Worm (Caenorhabditis elegans) whole organism, late embryonic: ENCODE measurements around the gene mau-8.

Source experiments
- C38D4.7 ChIP-seq: fragments of 200-800 bp; sonication (Bioruptor generic); optimal IDR thresholded peaks from 2 replicates; lab custom pipeline; 2018; ENCODE audit warnings: mild to moderate bottlenecking, missing genetic modification characterization, moderate library complexity, missing compliant biosample characterization
- K02D7.2 ChIP-seq: sonication (generic microtip); optimal IDR thresholded peaks from 2 replicates; lab custom pipeline; 2017; ENCODE audit warnings: mild to moderate bottlenecking, missing genetic modification characterization, missing compliant biosample characterization
- K09A11.1 ChIP-seq: sonication (generic microtip); optimal IDR thresholded peaks from 2 replicates; lab custom pipeline; 2017; ENCODE audit warnings: antibody characterized with exemption, mild to moderate bottlenecking, missing genetic modification characterization, missing compliant biosample characterization; ENCODE audit not compliant: insufficient read depth
- T23F11.4 ChIP-seq: fragments of 200-800 bp; sonication (Bioruptor generic); optimal IDR thresholded peaks from 2 replicates; lab custom pipeline; 2018; ENCODE audit warnings: mild to moderate bottlenecking, missing genetic modification characterization, missing compliant biosample characterization
- Y22D7AL.16 ChIP-seq: sonication (generic microtip); optimal IDR thresholded peaks from 2 replicates; lab custom pipeline; 2016; ENCODE audit warnings: missing genetic modification characterization, missing compliant biosample characterization
- ahr-1 ChIP-seq: sonication (generic microtip); optimal IDR thresholded peaks from 2 replicates; lab custom pipeline; 2016; ENCODE audit warnings: missing genetic modification characterization, missing compliant biosample characterization
- ceh-19 ChIP-seq: fragments of 200-800 bp; sonication (Bioruptor generic); optimal IDR thresholded peaks from 2 replicates; lab custom pipeline; 2018; ENCODE audit warnings: mild to moderate bottlenecking, missing genetic modification characterization, missing compliant biosample characterization
- ceh-22 ChIP-seq: sonication (generic microtip); optimal IDR thresholded peaks from 2 replicates; lab custom pipeline; 2017; ENCODE audit warnings: missing biosample characterization, missing genetic modification characterization
- ceh-48 ChIP-seq: sonication (generic microtip); optimal IDR thresholded peaks from 2 replicates; lab custom pipeline; 2016; ENCODE audit warnings: missing genetic modification characterization, inconsistent platforms, missing compliant biosample characterization
- ceh-6 ChIP-seq: fragments of 200-800 bp; sonication (Bioruptor generic); optimal IDR thresholded peaks from 2 replicates; lab custom pipeline; 2018; ENCODE audit warnings: mild to moderate bottlenecking, missing genetic modification characterization, missing compliant biosample characterization
- ceh-9 ChIP-seq: sonication (generic microtip); optimal IDR thresholded peaks from 2 replicates; lab custom pipeline; 2016; ENCODE audit warnings: mild to moderate bottlenecking, missing genetic modification characterization, inconsistent platforms, missing compliant biosample characterization
- che-1 ChIP-seq: sonication (generic microtip); optimal IDR thresholded peaks from 2 replicates; lab custom pipeline; 2016; ENCODE audit warnings: mild to moderate bottlenecking, missing genetic modification characterization, missing compliant biosample characterization
- elt-2 ChIP-seq: sonication (generic microtip); optimal IDR thresholded peaks from 2 replicates; lab custom pipeline; 2016; ENCODE audit warnings: missing genetic modification reagents, missing genetic modification characterization, missing compliant biosample characterization
- elt-4 ChIP-seq: sonication (generic microtip); optimal IDR thresholded peaks from 2 replicates; lab custom pipeline; 2016; ENCODE audit warnings: missing genetic modification characterization, missing compliant biosample characterization
- ets-4 ChIP-seq: sonication (generic microtip); optimal IDR thresholded peaks from 2 replicates; lab custom pipeline; 2016; ENCODE audit warnings: missing genetic modification characterization, missing compliant biosample characterization
- eyg-1 ChIP-seq: sonication (generic microtip); optimal IDR thresholded peaks from 2 replicates; lab custom pipeline; 2016; ENCODE audit warnings: missing genotype, missing genetic modification characterization, missing compliant biosample characterization
- fkh-6 ChIP-seq: sonication (generic microtip); optimal IDR thresholded peaks from 2 replicates; lab custom pipeline; 2016; ENCODE audit warnings: missing genetic modification characterization, missing compliant biosample characterization
- gmeb-2 ChIP-seq: sonication (generic microtip); optimal IDR thresholded peaks from 2 replicates; lab custom pipeline; 2016; ENCODE audit warnings: missing genetic modification characterization, inconsistent platforms, missing compliant biosample characterization
- hlh-15 ChIP-seq: sonication (generic microtip); optimal IDR thresholded peaks from 2 replicates; lab custom pipeline; 2016; ENCODE audit warnings: missing genetic modification characterization, missing compliant biosample characterization
- hlh-30 ChIP-seq: sonication (generic microtip); optimal IDR thresholded peaks from 2 replicates; lab custom pipeline; 2017; ENCODE audit warnings: antibody characterized with exemption, missing genetic modification characterization, missing compliant biosample characterization; ENCODE audit not compliant: insufficient read depth
- madf-2 ChIP-seq: sonication (generic microtip); optimal IDR thresholded peaks from 2 replicates; lab custom pipeline; 2017; ENCODE audit warnings: missing genetic modification characterization, missing compliant biosample characterization
- mec-3 ChIP-seq: sonication (generic microtip); optimal IDR thresholded peaks from 2 replicates; lab custom pipeline; 2016; ENCODE audit warnings: borderline replicate concordance, missing genetic modification characterization, missing compliant biosample characterization
- nfya-1 ChIP-seq: sonication (generic microtip); optimal IDR thresholded peaks from 2 replicates; lab custom pipeline; 2017; ENCODE audit warnings: missing genetic modification characterization, mild to moderate bottlenecking, missing compliant biosample characterization, antibody characterized with exemption, moderate library complexity
- nhr-232 ChIP-seq: sonication (generic microtip); optimal IDR thresholded peaks from 2 replicates; lab custom pipeline; 2016; ENCODE audit warnings: missing genetic modification characterization, missing compliant biosample characterization
- odd-2 ChIP-seq: sonication (generic microtip); optimal IDR thresholded peaks from 2 replicates; lab custom pipeline; 2017; ENCODE audit warnings: antibody characterized with exemption, mild to moderate bottlenecking, missing genetic modification characterization, missing compliant biosample characterization
- pag-3 ChIP-seq: sonication (generic microtip); optimal IDR thresholded peaks from 2 replicates; lab custom pipeline; 2016; ENCODE audit warnings: missing compliant biosample characterization, missing genetic modification characterization, borderline replicate concordance
- pat-9 ChIP-seq: fragments of 200-800 bp; sonication (Bioruptor generic); optimal IDR thresholded peaks from 2 replicates; lab custom pipeline; 2018; ENCODE audit warnings: mild to moderate bottlenecking, missing genetic modification characterization, moderate library complexity, missing compliant biosample characterization
- pha-2 ChIP-seq: sonication (generic microtip); optimal IDR thresholded peaks from 2 replicates; lab custom pipeline; 2017; ENCODE audit warnings: mild to moderate bottlenecking, missing genetic modification characterization, missing compliant biosample characterization
- pha-4 ChIP-seq: fragments of 150-350 bp; optimal IDR thresholded peaks from 2 replicates; lab custom pipeline; 2018; ENCODE audit warnings: missing biosample characterization, missing genetic modification reagents, missing genetic modification characterization
- pqm-1 ChIP-seq: sonication (generic microtip); optimal IDR thresholded peaks from 2 replicates; lab custom pipeline; 2016; ENCODE audit warnings: missing genetic modification characterization, missing compliant biosample characterization
- pros-1 ChIP-seq: fragments of 150-350 bp; optimal IDR thresholded peaks from 2 replicates; lab custom pipeline; 2014; ENCODE audit warnings: missing biosample characterization, missing genetic modification reagents, missing genetic modification characterization
- ref-2 ChIP-seq: sonication (generic microtip); optimal IDR thresholded peaks from 2 replicates; lab custom pipeline; 2016; ENCODE audit warnings: missing genetic modification characterization, missing compliant biosample characterization
- rnt-1 ChIP-seq: sonication (generic microtip); optimal IDR thresholded peaks from 2 replicates; lab custom pipeline; 2016; ENCODE audit warnings: missing genetic modification characterization, missing compliant biosample characterization
- sdc-2 ChIP-seq: sonication (generic microtip); optimal IDR thresholded peaks from 2 replicates; lab custom pipeline; 2016; ENCODE audit warnings: missing genotype, missing genetic modification characterization, missing compliant biosample characterization
- sox-2 ChIP-seq: fragments of 200-800 bp; sonication (Bioruptor generic); IDR thresholded peaks from 2 replicates; pipeline ENCODE4 v1.3.6; 2022; ENCODE audit warnings: missing genetic modification reagents, missing genetic modification characterization, missing compliant biosample characterization
- sox-4 ChIP-seq: sonication (generic microtip); optimal IDR thresholded peaks from 2 replicates; lab custom pipeline; 2017; ENCODE audit warnings: mild to moderate bottlenecking, missing genetic modification characterization, inconsistent platforms, missing compliant biosample characterization
- syd-9 ChIP-seq: sonication (generic microtip); optimal IDR thresholded peaks from 2 replicates; lab custom pipeline; 2016; ENCODE audit warnings: mild to moderate bottlenecking, missing genetic modification characterization, moderate library complexity, missing compliant biosample characterization
- unc-3 ChIP-seq, 2 experiments: fragments of 200-800 bp in 1 of 2; sonication (Bioruptor generic) in 1 of 2; sonication (generic microtip) in 1 of 2; conservative IDR thresholded peaks in 1 of 2; optimal IDR thresholded peaks in 1 of 2; 2 replicates each; pipeline versions ENCODE4 v1.3.6 to Lab custom; 2016 to 2022; ENCODE audit warnings: missing compliant biosample characterization in 2 of 2, missing genetic modification characterization in 2 of 2, missing genetic modification reagents in 1 of 2
- unc-55 ChIP-seq: sonication (generic microtip); optimal IDR thresholded peaks from 2 replicates; lab custom pipeline; 2017; ENCODE audit warnings: missing biosample characterization, missing genetic modification reagents, missing genetic modification characterization
- unc-86 ChIP-seq: sonication (generic microtip); optimal IDR thresholded peaks from 2 replicates; lab custom pipeline; 2016; ENCODE audit warnings: missing genetic modification characterization, missing compliant biosample characterization
- ztf-16 ChIP-seq: sonication (generic microtip); optimal IDR thresholded peaks from 2 replicates; lab custom pipeline; 2017; ENCODE audit warnings: missing genetic modification characterization, missing compliant biosample characterization

Gene mau-8

DNA sequence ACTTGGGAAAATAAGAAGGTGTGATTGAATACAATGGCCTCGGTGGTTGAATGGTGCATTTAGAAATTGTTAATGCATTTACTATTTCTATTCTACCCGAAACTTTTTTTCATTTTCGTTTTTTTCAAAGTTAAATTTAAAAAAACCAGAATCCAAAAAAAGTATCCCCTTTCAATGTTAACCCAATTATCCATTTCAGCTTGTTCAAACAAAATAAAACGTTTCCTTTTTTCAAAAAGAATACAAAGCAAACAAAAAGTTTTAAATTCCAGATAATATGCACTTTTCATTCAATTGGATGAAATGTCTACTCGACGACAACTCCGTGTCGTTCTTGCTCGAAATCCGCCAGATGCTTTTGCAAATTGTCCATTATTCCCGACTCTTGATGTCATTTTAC is 35.3 kb upstream of the mau-8 start, which contains the start of gene W02A2.5:
TSS of gene W02A2.5 (plus strand) at position 301 of the 400 bp plus-strand sequence.
- TF ChIP-seq pha-4 (tag; lab: Kevin White, UChicago) (no peak), che-1 (tag; lab: Kevin White, UChicago) (no peak), ceh-6 (GFP tag; lab: Kevin White, UChicago) (no peak), pha-2 (tag; lab: Kevin White, UChicago) (no peak), K09A11.1 (no peak), hlh-30 (tag; lab: Kevin White, UChicago) (no peak), hlh-15 (tag; lab: Kevin White, UChicago) (no peak), rnt-1 (tag; lab: Kevin White, UChicago) (no peak), gmeb-2 (tag; lab: Kevin White, UChicago) (no peak), T23F11.4 (GFP tag; lab: Kevin White, UChicago) (no peak), odd-2 (no peak), sox-2 (no peak)

DNA sequence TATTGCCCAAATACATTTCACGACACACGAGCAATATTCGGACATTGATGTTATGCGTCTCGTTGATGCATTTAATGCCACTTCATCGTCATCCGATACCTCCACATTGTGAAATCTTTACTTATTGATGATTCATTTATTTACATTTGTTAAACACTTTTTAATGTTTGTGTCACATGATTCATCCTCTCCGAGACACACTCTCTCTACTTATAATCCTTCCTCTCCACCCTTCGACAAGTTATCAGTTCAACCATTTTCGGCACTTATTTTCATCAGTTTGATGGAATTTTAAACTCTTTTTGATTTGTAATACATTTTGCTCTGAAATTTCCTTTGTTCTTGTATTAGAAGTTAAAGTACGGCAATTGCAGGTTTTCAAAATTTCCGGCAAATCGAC is 31.7 kb upstream of the mau-8 start:
- TF ChIP-seq unc-86 (tag; lab: Kevin White, UChicago) = no peak
- TF ChIP-seq unc-55 = no peak
- no peak for TF ChIP-seq ets-4 (tag; lab: Kevin White, UChicago)
- no peak for TF ChIP-seq nhr-232 (tag; lab: Kevin White, UChicago)
- TF ChIP-seq pat-9 (tag; lab: Kevin White, UChicago) = no peak
- TF ChIP-seq rnt-1 (tag; lab: Kevin White, UChicago) = no peak
- TF ChIP-seq ceh-48 (tag; lab: Kevin White, UChicago) = no peak
- TF ChIP-seq fkh-6 (tag; lab: Kevin White, UChicago) = no peak
- TF ChIP-seq unc-3 (GFP tag; conservative IDR thresholded peaks at IDR 0.05; lab: Robert Waterston, UW) = no peak
- TF ChIP-seq unc-3 (tag; optimal IDR thresholded peaks at IDR 0.05; lab: Kevin White, UChicago) = no peak
- TF ChIP-seq syd-9 (tag; lab: Kevin White, UChicago) = no peak
- no peak for TF ChIP-seq nfya-1
- no peak for TF ChIP-seq ceh-22
- no peak for TF ChIP-seq mec-3 (tag; lab: Kevin White, UChicago)
- no peak for TF ChIP-seq pros-1 (tag; lab: Kevin White, UChicago)
- TF ChIP-seq sox-4 (tag; lab: Kevin White, UChicago) = no peak
- TF ChIP-seq pqm-1 (tag; lab: Kevin White, UChicago) = no peak
- no peak for TF ChIP-seq eyg-1 (tag; lab: Kevin White, UChicago)
- TF ChIP-seq ceh-19 (GFP tag; lab: Kevin White, UChicago) = no peak
- no peak for TF ChIP-seq ztf-16 (tag; lab: Kevin White, UChicago)
- TF ChIP-seq, all 69 proteins: peak for 0

DNA sequence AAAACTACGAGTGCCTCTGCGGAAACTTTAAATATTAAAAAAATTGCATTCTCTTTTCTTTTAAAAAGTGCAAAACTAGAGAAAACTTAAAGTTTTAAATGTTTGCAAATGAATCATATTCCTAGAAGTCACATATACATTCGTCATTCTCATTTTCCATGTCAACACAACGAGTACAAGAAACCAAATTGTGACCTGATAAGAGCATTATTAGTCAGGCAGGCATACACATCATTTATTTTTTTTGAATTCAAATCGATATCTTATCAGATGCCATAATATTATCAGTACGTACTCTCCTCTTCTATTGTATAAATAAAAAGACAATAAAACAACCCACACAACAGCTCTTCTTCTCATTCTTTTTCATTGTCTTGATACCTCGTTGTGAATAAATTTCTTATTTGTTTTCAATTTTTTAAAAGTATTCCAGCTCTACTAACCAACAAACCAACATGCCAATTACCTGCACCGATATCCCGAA is 30.5 kb upstream of the mau-8 start, which contains the start of gene W02A2.9:
TSS of gene W02A2.9 (plus strand) at position 434 of the 484 bp plus-strand sequence.
- TF ChIP-seq K09A11.1 (no peak), elt-2 (peak; percentile 95)

DNA sequence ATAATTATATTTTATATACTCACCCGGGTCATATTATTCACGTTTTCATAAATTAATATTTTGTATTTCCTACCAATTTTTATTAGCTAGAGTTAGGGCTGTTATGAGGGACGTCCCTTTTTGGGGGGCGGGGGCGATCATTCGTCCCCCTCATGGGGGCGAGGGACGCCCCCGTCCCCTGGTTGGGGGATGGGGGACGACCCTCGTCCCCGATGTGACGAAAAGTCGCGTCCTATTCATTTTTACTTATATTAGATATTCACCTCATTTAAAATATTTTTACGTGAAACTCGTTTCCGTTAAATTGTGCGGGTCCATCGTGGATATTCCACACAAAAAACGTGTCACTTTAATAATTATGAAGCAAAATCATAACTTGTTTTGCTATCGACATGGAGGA is 29.2 kb upstream of the mau-8 start, which contains the start of gene W02A2.12:
TSS of gene W02A2.12 (minus strand) at position 240 of the 400 bp plus-strand sequence.
- TF ChIP-seq madf-2 (tag; lab: Kevin White, UChicago) (no peak), elt-4 (tag; lab: Kevin White, UChicago) (no peak), nhr-232 (tag; lab: Kevin White, UChicago) (no peak), ceh-19 (GFP tag; lab: Kevin White, UChicago) (no peak), ref-2 (tag; lab: Kevin White, UChicago) (no peak), T23F11.4 (GFP tag; lab: Kevin White, UChicago) (no peak), K09A11.1 (no peak), ceh-9 (no peak), K02D7.2 (tag; lab: Kevin White, UChicago) (no peak), C38D4.7 (GFP tag; lab: Kevin White, UChicago) (no peak), pag-3 (tag; lab: Kevin White, UChicago) (no peak), unc-86 (tag; lab: Kevin White, UChicago) (no peak), pros-1 (tag; lab: Kevin White, UChicago) (no peak), Y22D7AL.16 (tag; lab: Kevin White, UChicago) (no peak), hlh-15 (tag; lab: Kevin White, UChicago) (no peak), sdc-2 (tag; lab: Kevin White, UChicago) (no peak), ceh-6 (GFP tag; lab: Kevin White, UChicago) (no peak), ahr-1 (tag; lab: Kevin White, UChicago) (no peak)
